Fruit fly (Drosophila melanogaster) whole organism: Measurements from ENCODE around the gene CG16798.

ENCODE experiments used
- CG8478 ChIP-seq: fragments of >200 bp; optimal IDR thresholded peaks from 2 replicates; lab custom pipeline; 2018; ENCODE audit warnings: inconsistent platforms
- Dll ChIP-seq: fragments of >200 bp; optimal IDR thresholded peaks from 2 replicates; lab custom pipeline; 2017
- EcR ChIP-seq, 2 experiments: fragments of >200 bp; optimal IDR thresholded peaks; 2 replicates each; lab custom pipeline; 2017; ENCODE audit warnings: missing biosample characterization in 2 of 2, missing genetic modification characterization in 2 of 2, missing genetic modification reagents in 2 of 2
- psq ChIP-seq: fragments of >200 bp; optimal IDR thresholded peaks from 2 replicates; lab custom pipeline; 2017
- usp ChIP-seq: fragments of >200 bp; optimal IDR thresholded peaks from 2 replicates; lab custom pipeline; 2017; ENCODE audit warnings: missing biosample characterization, missing genetic modification characterization, mixed read lengths

DNA sequence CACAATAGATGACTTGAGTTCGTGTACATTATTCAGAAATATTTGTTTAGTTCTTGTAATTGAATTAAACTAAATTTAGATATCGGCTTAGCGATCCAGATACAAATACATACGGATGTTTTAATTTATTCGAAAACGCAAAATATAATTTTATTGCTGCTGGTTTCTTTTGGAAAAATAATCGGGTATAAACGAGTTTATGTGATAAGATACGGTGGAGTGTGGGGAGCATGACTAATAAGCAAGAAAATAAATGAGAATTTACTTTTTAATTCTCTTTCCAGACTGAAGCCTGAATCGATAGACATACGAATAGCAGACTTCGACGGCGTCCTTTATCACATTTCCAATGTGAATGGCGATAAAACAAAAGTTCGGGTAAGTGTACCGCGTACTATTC is 37.9 kb upstream of the CG16798 start:
- TF ChIP-seq EcR (GFP tag; optimal IDR thresholded peaks at IDR 0.05; lab: Kevin White, UChicago) (no peak), psq (lab: Kevin White, UChicago) (no peak), Dll (no peak), usp (no peak), CG8478 (no peak)
